Fruit fly (Drosophila melanogaster) whole organism: Measurements from ENCODE around the gene Atf3.

Experiments
- CG8478 ChIP-seq: fragments of >200 bp; optimal IDR thresholded peaks from 2 replicates; lab custom pipeline; 2018; ENCODE audit warnings: inconsistent platforms
- psq ChIP-seq: fragments of >200 bp; optimal IDR thresholded peaks from 2 replicates; lab custom pipeline; 2017
- usp ChIP-seq: fragments of >200 bp; optimal IDR thresholded peaks from 2 replicates; lab custom pipeline; 2017; ENCODE audit warnings: missing biosample characterization, missing genetic modification characterization, mixed read lengths

dm6 chrX:1267625-1268024 is 7.5 kb downstream of the Atf3 start:
- no peak for TF ChIP-seq usp (GFP tag; lab: Kevin White, UChicago)
- no peak for TF ChIP-seq psq (lab: Kevin White, UChicago)
- TF ChIP-seq CG8478 (lab: Kevin White, UChicago) = no peak
